In the genomic region with DNA sequence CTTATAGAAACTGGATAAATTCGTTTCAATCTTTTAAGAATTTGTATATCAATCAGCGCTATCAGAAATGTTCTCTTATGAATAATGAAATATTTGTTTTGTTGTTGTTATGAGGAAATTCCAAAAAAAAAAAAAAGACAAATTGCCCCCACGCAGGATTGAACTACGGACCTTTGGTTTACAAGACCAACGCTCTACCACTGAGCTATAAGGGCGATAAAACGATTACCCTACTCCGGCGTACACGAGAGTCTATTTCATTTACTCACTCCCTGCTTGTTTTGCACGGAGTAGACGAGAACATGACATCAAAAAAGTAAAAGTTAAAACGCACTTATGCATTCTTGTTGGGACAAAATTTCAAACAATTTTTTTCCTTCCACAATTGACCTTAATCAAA, we compare ENCODE assay signal across 5 worm cellular contexts.
A peak's percentile ranks its signal among the peaks of the same experiment; 100 is the strongest.
TF ChIP-seq lines count a peak whose summit lies in the region.

No protein-coding gene starts in this region.

TF ChIP-seq in whole organism, L1 larva, 84 proteins besides CTCF, POLR2A, EP300 and RAD21:
- peak; percentile 45 for TF ChIP-seq nhr-90 (tag; optimal IDR thresholded peaks at IDR 0.05; lab: Kevin White, UChicago; ENCODE audit: poor library complexity)
- peak; percentile 24 for TF ChIP-seq snu-23 (GFP tag; optimal IDR thresholded peaks at IDR 0.05; lab: Kevin White, UChicago)
- peak; percentile 6 for TF ChIP-seq C16A3.4 (tag; optimal IDR thresholded peaks at IDR 0.05; lab: Kevin White, UChicago)
- no peak for TF ChIP-seq pag-3 (tag; optimal IDR thresholded peaks at IDR 0.05; lab: Kevin White, UChicago; ENCODE audit: borderline replicate concordance, insufficient read depth)
- peak in 1 of 3 experiments; percentile 5 for TF ChIP-seq ceh-82 (tag; optimal IDR thresholded peaks at IDR 0.05; lab: Kevin White, UChicago)
- TF ChIP-seq nhr-20 (tag; optimal IDR thresholded peaks at IDR 0.05; lab: Kevin White, UChicago), result peak; percentile 29
- TF ChIP-seq lin-13 (GFP tag; optimal IDR thresholded peaks at IDR 0.05; lab: Kevin White, UChicago), result peak; percentile 6
- 0 out of 2 replicates have a peak, but pooled peaks have one; percentile 11 for TF ChIP-seq nhr-19 (GFP tag; conservative IDR thresholded peaks at IDR 0.05; lab: Robert Waterston, UW)
- TF ChIP-seq dsc-1 (tag; optimal IDR thresholded peaks at IDR 0.05; lab: Kevin White, UChicago), result no peak
- TF ChIP-seq rnt-1 (tag; optimal IDR thresholded peaks at IDR 0.05; lab: Kevin White, UChicago), result peak; percentile 17
- TF ChIP-seq jun-1 (tag; optimal IDR thresholded peaks at IDR 0.05; lab: Kevin White, UChicago), result no peak
- TF ChIP-seq nhr-71 (tag; optimal IDR thresholded peaks at IDR 0.05; lab: Kevin White, UChicago), result peak; percentile 26
TF ChIP-seq in whole organism, L1 larva: peak in this region for 9.

TF ChIP-seq in whole organism, L3 larva, 47 proteins besides CTCF, POLR2A, EP300 and RAD21:
- TF ChIP-seq nhr-43 (tag; optimal IDR thresholded peaks at IDR 0.05; lab: Kevin White, UChicago; ENCODE audit: poor library complexity, severe bottlenecking), result peak; percentile 72
- no peak for TF ChIP-seq R02D3.7 (tag; optimal IDR thresholded peaks at IDR 0.05; lab: Kevin White, UChicago)
- no peak for TF ChIP-seq unc-62 (GFP tag; optimal IDR thresholded peaks at IDR 0.05; lab: Kevin White, UChicago)
- no peak for TF ChIP-seq hmg-11 (tag; optimal IDR thresholded peaks at IDR 0.05; lab: Kevin White, UChicago)
- no peak for TF ChIP-seq daf-12 (tag; optimal IDR thresholded peaks at IDR 0.05; lab: Kevin White, UChicago)
- no peak for TF ChIP-seq nhr-28 (tag; optimal IDR thresholded peaks at IDR 0.05; lab: Kevin White, UChicago)
- TF ChIP-seq ZK546.5 (tag; optimal IDR thresholded peaks at IDR 0.05; lab: Kevin White, UChicago), result no peak
- TF ChIP-seq ama-1 (optimal IDR thresholded peaks at IDR 0.05; lab: Kevin White, UChicago), result no peak
- TF ChIP-seq skn-1 (tag; optimal IDR thresholded peaks at IDR 0.05; lab: Kevin White, UChicago), result no peak
- TF ChIP-seq pqm-1 (tag; optimal IDR thresholded peaks at IDR 0.05; lab: Kevin White, UChicago), result peak; percentile 1
- TF ChIP-seq nhr-77 (tag; optimal IDR thresholded peaks at IDR 0.05; lab: Kevin White, UChicago), result no peak
- TF ChIP-seq elt-2 (tag; optimal IDR thresholded peaks at IDR 0.05; lab: Kevin White, UChicago), result peak; percentile 15
- no peak for TF ChIP-seq nhr-67 (tag; optimal IDR thresholded peaks at IDR 0.05; lab: Kevin White, UChicago)
- no peak for TF ChIP-seq egl-5 (tag; optimal IDR thresholded peaks at IDR 0.05; lab: Kevin White, UChicago)
- no peak for TF ChIP-seq nhr-23 (tag; optimal IDR thresholded peaks at IDR 0.05; lab: Kevin White, UChicago)
- TF ChIP-seq mdl-1 (tag; optimal IDR thresholded peaks at IDR 0.05; lab: Kevin White, UChicago), result no peak
- no peak for TF ChIP-seq aly-2 (tag; optimal IDR thresholded peaks at IDR 0.05; lab: Kevin White, UChicago)
- TF ChIP-seq lin-39 (tag; optimal IDR thresholded peaks at IDR 0.05; lab: Kevin White, UChicago), result no peak

TF ChIP-seq in whole organism, early embryonic, 17 proteins besides CTCF, POLR2A, EP300 and RAD21:
- peak; percentile 41 for TF ChIP-seq hnd-1 (tag; optimal IDR thresholded peaks at IDR 0.05; lab: Kevin White, UChicago)
- no peak for TF ChIP-seq ama-1 (optimal IDR thresholded peaks at IDR 0.05; lab: Kevin White, UChicago)
- TF ChIP-seq tra-4 (tag; optimal IDR thresholded peaks at IDR 0.05; lab: Kevin White, UChicago), result peak; percentile 18
- no peak for TF ChIP-seq aly-1 (tag; optimal IDR thresholded peaks at IDR 0.05; lab: Kevin White, UChicago)
- no peak for TF ChIP-seq B0310.2 (tag; optimal IDR thresholded peaks at IDR 0.05; lab: Kevin White, UChicago)
- peak; percentile 51; the same call in 1 of the 2 replicates for TF ChIP-seq tbx-37 (GFP tag; conservative IDR thresholded peaks at IDR 0.05; lab: Robert Waterston, UW)
- no peak for TF ChIP-seq ceh-13 (GFP tag; optimal IDR thresholded peaks at IDR 0.05; lab: Kevin White, UChicago)
- 0 out of 2 replicates have a peak, but pooled peaks have one; percentile 49 for TF ChIP-seq tbx-11 (GFP tag; IDR thresholded peaks at IDR 0.05; lab: Robert Waterston, UW)
- no peak for TF ChIP-seq hmbx-1 (tag; optimal IDR thresholded peaks at IDR 0.05; lab: Kevin White, UChicago)
- no peak; the same call in none of the 2 replicates for TF ChIP-seq flt-1 (GFP tag; IDR thresholded peaks at IDR 0.05; lab: Robert Waterston, UW)
- no peak for TF ChIP-seq scrt-1 (GFP tag; IDR thresholded peaks at IDR 0.05; lab: Robert Waterston, UW)

TF ChIP-seq in whole organism, midembryonic, 9 proteins besides CTCF, POLR2A, EP300 and RAD21:
- TF ChIP-seq flt-1 (GFP tag; IDR thresholded peaks at IDR 0.05; lab: Robert Waterston, UW) (no peak; the same call in 1 of the 2 replicates), ztf-29 (GFP tag; IDR thresholded peaks at IDR 0.05; lab: Robert Waterston, UW) (no peak), T22C8.4 (GFP tag; IDR thresholded peaks at IDR 0.05; lab: Robert Waterston, UW) (peak; percentile 34; the same call in 1 of the 2 replicates), ref-1 (GFP tag; conservative IDR thresholded peaks at IDR 0.05; lab: Robert Waterston, UW) (peak; percentile 71; the same call in 1 of the 2 replicates), klf-2 (GFP tag; conservative IDR thresholded peaks at IDR 0.05; lab: Robert Waterston, UW) (no peak), med-1 (GFP tag; optimal IDR thresholded peaks at IDR 0.05; lab: Kevin White, UChicago; ENCODE audit: insufficient read depth) (no peak), tab-1 (GFP tag; IDR thresholded peaks at IDR 0.05; lab: Robert Waterston, UW) (no peak), cog-1 (tag; optimal IDR thresholded peaks at IDR 0.05; lab: Kevin White, UChicago) (no peak), ztf-23 (GFP tag; IDR thresholded peaks at IDR 0.05; lab: Robert Waterston, UW) (no peak)

TF ChIP-seq in whole organism, young adult, 124 proteins besides CTCF, POLR2A, EP300 and RAD21 (continues in another document):
- TF ChIP-seq ceh-100 (GFP tag; IDR thresholded peaks at IDR 0.05; lab: Robert Waterston, UW), result peak; percentile 64
- peak; percentile 90 for TF ChIP-seq nfyb-1 (GFP tag; IDR thresholded peaks at IDR 0.05; lab: Robert Waterston, UW)
- TF ChIP-seq dpff-1 (tag; optimal IDR thresholded peaks at IDR 0.05; lab: Kevin White, UChicago), result no peak
- TF ChIP-seq F23B12.7 (tag; optimal IDR thresholded peaks at IDR 0.05; lab: Kevin White, UChicago; ENCODE audit: insufficient read depth), result peak; percentile 59
- TF ChIP-seq nfya-2 (GFP tag; IDR thresholded peaks at IDR 0.05; lab: Robert Waterston, UW), result no peak
- TF ChIP-seq tbp1 (GFP tag; optimal IDR thresholded peaks at IDR 0.05; lab: Kevin White, UChicago), result peak; percentile 95
- peak; percentile 81 for TF ChIP-seq ceh-79 (tag; optimal IDR thresholded peaks at IDR 0.05; lab: Kevin White, UChicago)
- TF ChIP-seq dpl-1 (GFP tag; optimal IDR thresholded peaks at IDR 0.05; lab: Kevin White, UChicago), result no peak
- no peak for TF ChIP-seq madf-6 (GFP tag; IDR thresholded peaks at IDR 0.05; lab: Robert Waterston, UW)
- peak; percentile 84 to 94 for TF ChIP-seq rec-8 (tag; optimal IDR thresholded peaks at IDR 0.05; lab: Kevin White, UChicago)
- TF ChIP-seq attf-3 (GFP tag; conservative IDR thresholded peaks at IDR 0.05; lab: Robert Waterston, UW), result no peak
- TF ChIP-seq egl-18 (GFP tag; IDR thresholded peaks at IDR 0.05; lab: Robert Waterston, UW), result 0 out of 2 replicates have a peak, but pooled peaks have one; percentile 68
- no peak for TF ChIP-seq mcd-1 (GFP tag; IDR thresholded peaks at IDR 0.05; lab: Robert Waterston, UW)
- TF ChIP-seq B0019.2 (GFP tag; conservative IDR thresholded peaks at IDR 0.05; lab: Robert Waterston, UW), result peak; percentile 38; the same call in 1 of the 2 replicates
- TF ChIP-seq ZK185.1 (tag; optimal IDR thresholded peaks at IDR 0.05; lab: Kevin White, UChicago; ENCODE audit: poor library complexity, severe bottlenecking), result peak; percentile 71
- no peak for TF ChIP-seq aptf-2 (GFP tag; conservative IDR thresholded peaks at IDR 0.05; lab: Robert Waterston, UW)
- TF ChIP-seq B0336.3 (GFP tag; IDR thresholded peaks at IDR 0.05; lab: Robert Waterston, UW), result no peak
- no peak for TF ChIP-seq Y53F4B.3 (GFP tag; IDR thresholded peaks at IDR 0.05; lab: Robert Waterston, UW)
- TF ChIP-seq tbx-9 (tag; optimal IDR thresholded peaks at IDR 0.05; lab: Kevin White, UChicago; ENCODE audit: borderline replicate concordance), result no peak
- no peak for TF ChIP-seq nhr-120 (GFP tag; IDR thresholded peaks at IDR 0.05; lab: Robert Waterston, UW)
- peak; percentile 47 to 50 for TF ChIP-seq let-607 (tag; optimal IDR thresholded peaks at IDR 0.05; lab: Kevin White, UChicago)
- TF ChIP-seq ztf-18 (tag; optimal IDR thresholded peaks at IDR 0.05; lab: Kevin White, UChicago), result peak; percentile 78
- peak; percentile 64 for TF ChIP-seq zim-3 (tag; optimal IDR thresholded peaks at IDR 0.05; lab: Kevin White, UChicago)
- TF ChIP-seq gei-17 (GFP tag; optimal IDR thresholded peaks at IDR 0.05; lab: Kevin White, UChicago), result no peak
- TF ChIP-seq attf-5 (GFP tag; optimal IDR thresholded peaks at IDR 0.05; lab: Kevin White, UChicago), result peak; percentile 50
- TF ChIP-seq F22D6.2 (tag; optimal IDR thresholded peaks at IDR 0.05; lab: Kevin White, UChicago), result peak; percentile 31
- peak; percentile 60 for TF ChIP-seq nhr-179 (tag; optimal IDR thresholded peaks at IDR 0.05; lab: Kevin White, UChicago)
- TF ChIP-seq ztf-3 (GFP tag; optimal IDR thresholded peaks at IDR 0.05; lab: Kevin White, UChicago), result no peak
- TF ChIP-seq aptf-3 (GFP tag; IDR thresholded peaks at IDR 0.05; lab: Robert Waterston, UW), result no peak
- no peak for TF ChIP-seq lag-1 (GFP tag; IDR thresholded peaks at IDR 0.05; lab: Robert Waterston, UW)
- peak; percentile 90 for TF ChIP-seq B0261.1 (tag; optimal IDR thresholded peaks at IDR 0.05; lab: Kevin White, UChicago)
- TF ChIP-seq unc-130 (GFP tag; optimal IDR thresholded peaks at IDR 0.05; lab: Kevin White, UChicago), result peak; percentile 18
- peak; percentile 93 for TF ChIP-seq cebp-2 (GFP tag; IDR thresholded peaks at IDR 0.05; lab: Robert Waterston, UW)
- peak; percentile 80; the same call in 1 of the 2 replicates for TF ChIP-seq bed-1 (GFP tag; IDR thresholded peaks at IDR 0.05; lab: Robert Waterston, UW)
- peak; percentile 19 for TF ChIP-seq sdz-38 (tag; optimal IDR thresholded peaks at IDR 0.05; lab: Kevin White, UChicago)
- no peak for TF ChIP-seq K12H6.12 (tag; optimal IDR thresholded peaks at IDR 0.05; lab: Kevin White, UChicago)
- no peak for TF ChIP-seq Y67H2A.10 (GFP tag; conservative IDR thresholded peaks at IDR 0.05; lab: Robert Waterston, UW)
- TF ChIP-seq ztf-6 (GFP tag; IDR thresholded peaks at IDR 0.05; lab: Robert Waterston, UW), result 0 out of 2 replicates have a peak, but pooled peaks have one; percentile 29
- TF ChIP-seq hlh-12 (tag; optimal IDR thresholded peaks at IDR 0.05; lab: Kevin White, UChicago), result peak; percentile 70
- 0 out of 2 replicates have a peak, but pooled peaks have one; percentile 16 for TF ChIP-seq madf-8 (GFP tag; conservative IDR thresholded peaks at IDR 0.05; lab: Robert Waterston, UW)

Comparison
In these comparisons a context has a peak if more than half of its experiments do, and no peak if none do; other contexts are left out.
1. Of the 8 proteins assayed by ChIP-seq in both whole organism, young adult and whole organism, L1 larva: peak only in whole organism, young adult: ama-1, efl-1 and unc-130; only in whole organism, L1 larva: none; in both: nhr-90; in neither: 3; mixed calls (peak in some experiments, not most) for 1.